Fruit fly (Drosophila melanogaster): ENCODE data around the gene Gyc32E.

The Gyc32E gene

dm6 chr2L:11123499-11123898 lies 25.4 kb downstream of the Gyc32E start, which contains the start of the genes Csl4 and Nup160 (continued):
- TF ChIP-seq kah (GFP tag; optimal IDR thresholded peaks at IDR 0.05), result no peak
- TF ChIP-seq MBD-R2 (GFP tag; IDR thresholded peaks at IDR 0.05), result peak; percentile 93
- peak; percentile 44 for TF ChIP-seq fd96Cb (tag; optimal IDR thresholded peaks at IDR 0.05)
- peak; percentile 68 for TF ChIP-seq E2f1 (GFP tag; IDR thresholded peaks at IDR 0.05)
- no peak for TF ChIP-seq prd (optimal IDR thresholded peaks at IDR 0.05)
- peak; percentile 86 for TF ChIP-seq prd (GFP tag; IDR thresholded peaks at IDR 0.05)
- peak; percentile 46 for TF ChIP-seq en (GFP tag; optimal IDR thresholded peaks at IDR 0.05)
- TF ChIP-seq CG9797 (GFP tag; optimal IDR thresholded peaks at IDR 0.05), result peak; percentile 62
- TF ChIP-seq Rfx (GFP tag; IDR thresholded peaks at IDR 0.05), result peak; percentile 88
- peak; percentile 55 for TF ChIP-seq pb (GFP tag; optimal IDR thresholded peaks at IDR 0.05)
- TF ChIP-seq CG12769 (tag; optimal IDR thresholded peaks at IDR 0.05), result no peak
- peak; percentile 58 for TF ChIP-seq CG10462 (GFP tag; optimal IDR thresholded peaks at IDR 0.05)
- no peak for TF ChIP-seq Mrtf (GFP tag; IDR thresholded peaks at IDR 0.05)
- peak; percentile 61; the same call in 1 of the 2 replicates for TF ChIP-seq seq (GFP tag; IDR thresholded peaks at IDR 0.05)
- TF ChIP-seq CG18011 (GFP tag; optimal IDR thresholded peaks at IDR 0.05), result peak; percentile 65
- TF ChIP-seq CG8281 (tag; optimal IDR thresholded peaks at IDR 0.05), result no peak
- TF ChIP-seq dm (GFP tag; optimal IDR thresholded peaks at IDR 0.05), result peak; percentile 93
- no peak for TF ChIP-seq CG16815 (GFP tag; optimal IDR thresholded peaks at IDR 0.05)
- peak; percentile 88 for TF ChIP-seq CG7786 (GFP tag; optimal IDR thresholded peaks at IDR 0.05)
- TF ChIP-seq CG34422 (GFP tag; IDR thresholded peaks at IDR 0.05), result peak; percentile 90
- peak; percentile 83 for TF ChIP-seq CG9932 (GFP tag; IDR thresholded peaks at IDR 0.05)
- TF ChIP-seq CG30403 (GFP tag; optimal IDR thresholded peaks at IDR 0.05), result peak; percentile 89
- TF ChIP-seq H15 (GFP tag; IDR thresholded peaks at IDR 0.05), result peak; percentile 65; the same call in 1 of the 3 replicates
- TF ChIP-seq wek (GFP tag; optimal IDR thresholded peaks at IDR 0.05), result no peak
- TF ChIP-seq sob (GFP tag; IDR thresholded peaks at IDR 0.05), result peak; percentile 90
- TF ChIP-seq CG11398 (GFP tag; optimal IDR thresholded peaks at IDR 0.05), result peak; percentile 52
- peak; percentile 69 for TF ChIP-seq al (GFP tag; IDR thresholded peaks at IDR 0.05)
- no peak for TF ChIP-seq schlank (tag; optimal IDR thresholded peaks at IDR 0.05)
- TF ChIP-seq insv (GFP tag; optimal IDR thresholded peaks at IDR 0.05), result peak in 1 of 2 experiments; percentile 19
- TF ChIP-seq Drgx (GFP tag; IDR thresholded peaks at IDR 0.05), result peak; percentile 71
- no peak for TF ChIP-seq Sox102F (GFP tag; optimal IDR thresholded peaks at IDR 0.05)
- no peak for TF ChIP-seq pita (GFP tag; optimal IDR thresholded peaks at IDR 0.05)
- peak; percentile 79 for TF ChIP-seq zfh1 (GFP tag; IDR thresholded peaks at IDR 0.05)
- peak; percentile 16; the same call in 1 of the 2 replicates for TF ChIP-seq Oaz (GFP tag; IDR thresholded peaks at IDR 0.05)
- TF ChIP-seq dan (GFP tag; IDR thresholded peaks at IDR 0.05), result no peak
- TF ChIP-seq Stat92E (GFP tag; optimal IDR thresholded peaks at IDR 0.05), result peak in 1 of 3 experiments; percentile 43
- TF ChIP-seq ci (GFP tag; IDR thresholded peaks at IDR 0.05), result peak; percentile 81
- peak; percentile 78 for TF ChIP-seq slou (GFP tag; optimal IDR thresholded peaks at IDR 0.05)
- no peak for TF ChIP-seq hkb (optimal IDR thresholded peaks at IDR 0.05)
- TF ChIP-seq hkb (GFP tag; IDR thresholded peaks at IDR 0.05), result peak; percentile 85
- TF ChIP-seq rib (GFP tag; IDR thresholded peaks at IDR 0.05), result peak; percentile 59; the same call in 1 of the 2 replicates
- TF ChIP-seq fu2 (GFP tag; optimal IDR thresholded peaks at IDR 0.05), result peak; percentile 85
- peak; percentile 54 for TF ChIP-seq fd3F (GFP tag; optimal IDR thresholded peaks at IDR 0.05)
- TF ChIP-seq maf-S (GFP tag; optimal IDR thresholded peaks at IDR 0.05), result peak; percentile 83
- peak; percentile 73 for TF ChIP-seq CG10209 (GFP tag; optimal IDR thresholded peaks at IDR 0.05)
- peak; percentile 34 for TF ChIP-seq Adf1 (GFP tag; IDR thresholded peaks at IDR 0.05)
- TF ChIP-seq mam (GFP tag; optimal IDR thresholded peaks at IDR 0.05), result peak; percentile 91
- TF ChIP-seq sna (GFP tag; IDR thresholded peaks at IDR 0.05; ENCODE audit: partially characterized antibody), result no peak
- peak; percentile 68 for TF ChIP-seq zen (tag; optimal IDR thresholded peaks at IDR 0.05)
- TF ChIP-seq CG16779 (GFP tag; IDR thresholded peaks at IDR 0.05), result peak; percentile 61; the same call in 1 of the 2 replicates
- peak; percentile 51 for TF ChIP-seq CG9437 (GFP tag; optimal IDR thresholded peaks at IDR 0.05)
- peak; percentile 98 for TF ChIP-seq Med (GFP tag)

Measured in whole organism, embryonic.